Worm (Caenorhabditis elegans) whole organism, early embryonic: ENCODE measurements around the gene ZK105.3.

ENCODE experiments used
- B0310.2 ChIP-seq: sonication (generic microtip); optimal IDR thresholded peaks from 2 replicates; lab custom pipeline; 2016; ENCODE audit warnings: mild to moderate bottlenecking, missing genetic modification characterization, missing compliant biosample characterization
- F13C5.2 ChIP-seq: sonication (generic microtip); optimal IDR thresholded peaks from 2 replicates; lab custom pipeline; 2017; ENCODE audit warnings: mild to moderate bottlenecking, missing genetic modification characterization, inconsistent platforms, missing compliant biosample characterization
- aly-1 ChIP-seq: sonication (generic microtip); optimal IDR thresholded peaks from 2 replicates; lab custom pipeline; 2016; ENCODE audit warnings: missing genetic modification characterization, missing compliant biosample characterization
- ama-1 ChIP-seq: fragments of 150-350 bp; optimal IDR thresholded peaks from 2 replicates; lab custom pipeline; 2014
- ceh-13 ChIP-seq: fragments of 200-800 bp; sonication (Bioruptor generic); optimal IDR thresholded peaks from 2 replicates; lab custom pipeline; 2018; ENCODE audit warnings: mild to moderate bottlenecking, missing genetic modification characterization, missing compliant biosample characterization
- ceh-36 ChIP-seq: sonication (generic microtip); optimal IDR thresholded peaks from 2 replicates; lab custom pipeline; 2016; ENCODE audit warnings: missing genetic modification characterization, inconsistent platforms, missing compliant biosample characterization
- ets-7 ChIP-seq: sonication (generic microtip); optimal IDR thresholded peaks from 2 replicates; lab custom pipeline; 2016; ENCODE audit warnings: missing genotype, missing genetic modification characterization, missing compliant biosample characterization
- flt-1 ChIP-seq: fragments of 200-800 bp; sonication (Bioruptor generic); IDR thresholded peaks from 2 replicates; pipeline ENCODE4 v1.3.6; 2022; ENCODE audit warnings: missing genetic modification characterization, missing compliant biosample characterization
- hmbx-1 ChIP-seq: sonication (generic microtip); optimal IDR thresholded peaks from 2 replicates; lab custom pipeline; 2016; ENCODE audit warnings: mild to moderate bottlenecking, missing genetic modification characterization, missing compliant biosample characterization
- hmg-4 ChIP-seq: fragments of 200-800 bp; sonication (Bioruptor generic); optimal IDR thresholded peaks from 2 replicates; lab custom pipeline; 2018; ENCODE audit warnings: mild to moderate bottlenecking, missing genetic modification characterization, missing compliant biosample characterization
- hnd-1 ChIP-seq: sonication (generic microtip); optimal IDR thresholded peaks from 2 replicates; lab custom pipeline; 2016; ENCODE audit warnings: missing genetic modification characterization, missing compliant biosample characterization
- pes-1 ChIP-seq: fragments of 200-800 bp; sonication (Bioruptor generic); IDR thresholded peaks from 2 replicates; pipeline ENCODE4 v1.3.6; 2022; ENCODE audit warnings: missing genetic modification reagents, missing genetic modification characterization, missing compliant biosample characterization
- scrt-1 ChIP-seq: fragments of 200-800 bp; sonication (Bioruptor generic); IDR thresholded peaks from 2 replicates; pipeline ENCODE4 v1.3.6; 2022; ENCODE audit warnings: missing genetic modification characterization, missing compliant biosample characterization
- sea-1 ChIP-seq: fragments of 200-800 bp; sonication (Bioruptor generic); conservative IDR thresholded peaks from 2 replicates; pipeline ENCODE4 v1.3.6; 2022; ENCODE audit warnings: missing genetic modification characterization, missing compliant biosample characterization
- tbx-11 ChIP-seq: fragments of 200-800 bp; sonication (Bioruptor generic); IDR thresholded peaks from 2 replicates; pipeline ENCODE4 v1.3.6; 2022; ENCODE audit warnings: missing genetic modification characterization, missing compliant biosample characterization
- tbx-37 ChIP-seq: fragments of 200-800 bp; sonication (Bioruptor generic); conservative IDR thresholded peaks from 2 replicates; pipeline ENCODE4 v1.3.6; 2022; ENCODE audit warnings: missing genetic modification reagents, missing genetic modification characterization, missing compliant biosample characterization
- tra-4 ChIP-seq: sonication (generic microtip); optimal IDR thresholded peaks from 2 replicates; lab custom pipeline; 2017; ENCODE audit warnings: missing genetic modification characterization, missing compliant biosample characterization

The ZK105.3 gene

ce11 chrV:7696842-7697241 lies at the start of gene ZK105.3:
Gene ZK105.3 (plus strand): TSS chrV:7697142.
- TF ChIP-seq ets-7 (tag; lab: Kevin White, UChicago): no peak

- TF ChIP-seq pes-1 (GFP tag; lab: Robert Waterston, UW): no peak
- TF ChIP-seq ceh-36: no peak
- TF ChIP-seq scrt-1 (GFP tag; lab: Robert Waterston, UW): no peak
- TF ChIP-seq F13C5.2: no peak
- TF ChIP-seq ceh-13 (GFP tag; lab: Kevin White, UChicago): no peak
- no peak for TF ChIP-seq tra-4
- TF ChIP-seq ama-1: no peak
Observed at ce11 chrV:7647147-7647546, 49.8 kb upstream of the ZK105.3 start.

- TF ChIP-seq ets-7 (tag; lab: Kevin White, UChicago) (no peak), hnd-1 (tag; lab: Kevin White, UChicago) (no peak), ceh-36 (no peak), aly-1 (tag; lab: Kevin White, UChicago) (no peak), hmbx-1 (no peak)
Observed at ce11 chrV:7649963-7650362, 47.0 kb upstream of the ZK105.3 start.

- no peak for TF ChIP-seq flt-1 (GFP tag; lab: Robert Waterston, UW)
- TF ChIP-seq ets-7 (tag; lab: Kevin White, UChicago): no peak
- TF ChIP-seq hmg-4 (GFP tag; lab: Kevin White, UChicago): no peak
- TF ChIP-seq scrt-1 (GFP tag; lab: Robert Waterston, UW): no peak
- TF ChIP-seq sea-1 (GFP tag; lab: Robert Waterston, UW): no peak
- TF ChIP-seq ama-1: no peak
- no peak for TF ChIP-seq ceh-36
- TF ChIP-seq aly-1 (tag; lab: Kevin White, UChicago): no peak
- TF ChIP-seq hmbx-1: no peak
- no peak for TF ChIP-seq tra-4
- TF ChIP-seq B0310.2: no peak
- no peak for TF ChIP-seq hnd-1 (tag; lab: Kevin White, UChicago)
- no peak for TF ChIP-seq tbx-37 (GFP tag; lab: Robert Waterston, UW)
- no peak for TF ChIP-seq pes-1 (GFP tag; lab: Robert Waterston, UW)
Observed at ce11 chrV:7651757-7652156, 45.2 kb upstream of the ZK105.3 start, which contains the start of gene srh-234. Gene srh-234 (minus strand): TSS chrV:7651857.

- TF ChIP-seq hmg-4 (GFP tag; lab: Kevin White, UChicago) (no peak), F13C5.2 (no peak), pes-1 (GFP tag; lab: Robert Waterston, UW) (no peak), ets-7 (tag; lab: Kevin White, UChicago) (no peak), tbx-11 (no peak), hnd-1 (tag; lab: Kevin White, UChicago) (no peak), tbx-37 (GFP tag; lab: Robert Waterston, UW) (no peak), aly-1 (tag; lab: Kevin White, UChicago) (no peak), ama-1 (no peak), sea-1 (GFP tag; lab: Robert Waterston, UW) (no peak), flt-1 (GFP tag; lab: Robert Waterston, UW) (no peak), ceh-13 (GFP tag; lab: Kevin White, UChicago) (no peak), hmbx-1 (no peak), tra-4 (no peak), B0310.2 (no peak)
Observed at ce11 chrV:7653567-7653966, 43.4 kb upstream of the ZK105.3 start, which contains the start of gene srh-200. Gene srh-200 (minus strand): TSS chrV:7653667.

DNA sequence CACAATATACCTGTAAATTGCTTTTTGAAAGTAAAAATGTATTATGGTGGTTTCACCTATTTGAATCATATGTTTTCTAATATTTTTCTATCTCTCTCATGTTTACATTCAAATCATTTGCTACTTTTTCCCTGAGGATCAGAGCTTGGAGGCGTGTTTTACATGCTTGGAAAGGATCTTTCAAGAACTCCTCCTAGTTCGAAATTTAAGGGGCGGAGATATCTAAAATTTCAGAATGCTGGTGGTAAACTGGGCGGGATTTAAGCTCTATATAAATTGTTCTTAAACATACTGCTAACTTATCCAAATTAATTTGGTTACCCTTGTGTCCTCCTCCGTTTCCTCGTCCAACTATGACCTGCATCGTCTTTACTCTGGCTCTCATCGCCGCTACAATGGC lies 29.0 kb upstream of the ZK105.3 start, which contains the start of gene C12D5.5:
TSS of gene C12D5.5 (plus strand) at position 301 of the 400 bp plus-strand sequence.
- no peak for TF ChIP-seq scrt-1 (GFP tag; lab: Robert Waterston, UW)
- no peak for TF ChIP-seq ceh-13 (GFP tag; lab: Kevin White, UChicago)
- no peak for TF ChIP-seq hnd-1 (tag; lab: Kevin White, UChicago)
- no peak for TF ChIP-seq hmg-4 (GFP tag; lab: Kevin White, UChicago)

- no peak for TF ChIP-seq tbx-37 (GFP tag; lab: Robert Waterston, UW)
- no peak for TF ChIP-seq ceh-13 (GFP tag; lab: Kevin White, UChicago)
- no peak for TF ChIP-seq sea-1 (GFP tag; lab: Robert Waterston, UW)
- no peak for TF ChIP-seq hnd-1 (tag; lab: Kevin White, UChicago)
- TF ChIP-seq tra-4: no peak
- no peak for TF ChIP-seq F13C5.2
- TF ChIP-seq scrt-1 (GFP tag; lab: Robert Waterston, UW): no peak
- no peak for TF ChIP-seq pes-1 (GFP tag; lab: Robert Waterston, UW)
- TF ChIP-seq flt-1 (GFP tag; lab: Robert Waterston, UW): no peak
- no peak for TF ChIP-seq B0310.2
- TF ChIP-seq tbx-11: no peak
- TF ChIP-seq ama-1: no peak
- TF ChIP-seq aly-1 (tag; lab: Kevin White, UChicago): no peak
- no peak for TF ChIP-seq ceh-36
- TF ChIP-seq hmg-4 (GFP tag; lab: Kevin White, UChicago): no peak
- TF ChIP-seq hmbx-1: no peak
- TF ChIP-seq ets-7 (tag; lab: Kevin White, UChicago): no peak
Observed at ce11 chrV:7672258-7672657, 24.7 kb upstream of the ZK105.3 start, which contains the start of gene C12D5.4. Gene C12D5.4 (plus strand): TSS chrV:7672558.

ce11 chrV:7675904-7676303 lies 21.0 kb upstream of the ZK105.3 start, which contains the start of gene C12D5.3:
Gene C12D5.3 (plus strand): TSS chrV:7676204.
- TF ChIP-seq aly-1 (tag; lab: Kevin White, UChicago): no peak
- no peak for TF ChIP-seq hnd-1 (tag; lab: Kevin White, UChicago)
- no peak for TF ChIP-seq tbx-11
- TF ChIP-seq tbx-37 (GFP tag; lab: Robert Waterston, UW): no peak
- no peak for TF ChIP-seq scrt-1 (GFP tag; lab: Robert Waterston, UW)
- TF ChIP-seq flt-1 (GFP tag; lab: Robert Waterston, UW): no peak
- TF ChIP-seq B0310.2: no peak
- TF ChIP-seq tra-4: no peak
- TF ChIP-seq sea-1 (GFP tag; lab: Robert Waterston, UW): no peak
- no peak for TF ChIP-seq ama-1
- TF ChIP-seq hmbx-1: no peak
- no peak for TF ChIP-seq ets-7 (tag; lab: Kevin White, UChicago)
- TF ChIP-seq hmg-4 (GFP tag; lab: Kevin White, UChicago): no peak
- TF ChIP-seq pes-1 (GFP tag; lab: Robert Waterston, UW): no peak
